Fruit fly (Drosophila melanogaster): ENCODE results near the gene CG31635.
A peak's percentile ranks its signal among the peaks of the same experiment; 100 is the strongest.

CG31635 gene

dm6 chr2L:6657969-6658748 lies 9.2 kb upstream of the CG31635 start, which contains the start of the genes CG31636 and Ube4A:
Gene CG31636 (minus strand): TSS chr2L:6658152.
Gene Ube4A (plus strand): TSS chr2L:6658517.
- peak; percentile 67 for TF ChIP-seq pzg (GFP tag; optimal IDR thresholded peaks at IDR 0.05)
- TF ChIP-seq CG7745 (tag; optimal IDR thresholded peaks at IDR 0.05), result peak; percentile 86
- no peak for TF ChIP-seq Taf1 (GFP tag; IDR thresholded peaks at IDR 0.05)
- TF ChIP-seq sna (GFP tag; IDR thresholded peaks at IDR 0.05; ENCODE audit: partially characterized antibody), result no peak
- no peak for TF ChIP-seq BEAF-32 (GFP tag; optimal IDR thresholded peaks at IDR 0.05)
- TF ChIP-seq fd96Cb (tag; optimal IDR thresholded peaks at IDR 0.05), result no peak
- TF ChIP-seq maf-S (GFP tag; optimal IDR thresholded peaks at IDR 0.05), result no peak
- TF ChIP-seq NfI (GFP tag; optimal IDR thresholded peaks at IDR 0.05), result no peak
- no peak for TF ChIP-seq odd (GFP tag; optimal IDR thresholded peaks at IDR 0.05)
- TF ChIP-seq MESR4 (GFP tag; optimal IDR thresholded peaks at IDR 0.05), result peak; percentile 82
- TF ChIP-seq Nf-YC (tag; optimal IDR thresholded peaks at IDR 0.05), result no peak
- no peak for TF ChIP-seq HHEX (GFP tag; optimal IDR thresholded peaks at IDR 0.05)
- TF ChIP-seq CG8089 (GFP tag; optimal IDR thresholded peaks at IDR 0.05), result no peak
- TF ChIP-seq dati (GFP tag; IDR thresholded peaks at IDR 0.05), result no peak
- TF ChIP-seq CG6654 (GFP tag; optimal IDR thresholded peaks at IDR 0.05), result no peak
- no peak for TF ChIP-seq CG6175 (GFP tag; IDR thresholded peaks at IDR 0.05)
- no peak for TF ChIP-seq CG14050 (GFP tag; IDR thresholded peaks at IDR 0.05)
- no peak for TF ChIP-seq tup (GFP tag; optimal IDR thresholded peaks at IDR 0.05)
- TF ChIP-seq Med (GFP tag), result peak; percentile 75
- TF ChIP-seq Dip2 (GFP tag; IDR thresholded peaks at IDR 0.05), result no peak
- TF ChIP-seq CG10366 (GFP tag; IDR thresholded peaks at IDR 0.05), result no peak
- no peak for TF ChIP-seq jigr1 (GFP tag; IDR thresholded peaks at IDR 0.05)
- no peak for TF ChIP-seq CG11723 (GFP tag; optimal IDR thresholded peaks at IDR 0.05)
- TF ChIP-seq CG15696 (tag; optimal IDR thresholded peaks at IDR 0.05), result no peak
- peak; percentile 96 for TF ChIP-seq wek (GFP tag; optimal IDR thresholded peaks at IDR 0.05)
- peak; percentile 22 for TF ChIP-seq CG10267 (tag; optimal IDR thresholded peaks at IDR 0.05)
- TF ChIP-seq CG11085 (GFP tag; IDR thresholded peaks at IDR 0.05), result no peak
- TF ChIP-seq Fer3 (tag; optimal IDR thresholded peaks at IDR 0.05), result no peak
- TF ChIP-seq disco-r (GFP tag; optimal IDR thresholded peaks at IDR 0.05), result no peak
- TF ChIP-seq rib (GFP tag; IDR thresholded peaks at IDR 0.05), result no peak
- peak; percentile 94 for TF ChIP-seq Dp (GFP tag; optimal IDR thresholded peaks at IDR 0.05)
- no peak for TF ChIP-seq eve (GFP tag; optimal IDR thresholded peaks at IDR 0.05)
- TF ChIP-seq jing (GFP tag; optimal IDR thresholded peaks at IDR 0.05), result no peak
- no peak for TF ChIP-seq CG12942 (GFP tag; optimal IDR thresholded peaks at IDR 0.05)
- no peak for TF ChIP-seq CG2875 (GFP tag; optimal IDR thresholded peaks at IDR 0.05)
- TF ChIP-seq MBD-R2 (GFP tag; IDR thresholded peaks at IDR 0.05), result peak; percentile 66
- TF ChIP-seq CG13287 (GFP tag; IDR thresholded peaks at IDR 0.05; ENCODE audit: partially characterized antibody), result 0 out of 2 replicates have a peak, but pooled peaks have one; percentile 19
- TF ChIP-seq CG9797 (GFP tag; optimal IDR thresholded peaks at IDR 0.05), result peak; percentile 69
- TF ChIP-seq vnd (GFP tag; IDR thresholded peaks at IDR 0.05; ENCODE audit: partially characterized antibody), result 0 out of 3 replicates have a peak, but pooled peaks have one; percentile 37
- TF ChIP-seq sima (GFP tag; optimal IDR thresholded peaks at IDR 0.05), result no peak
- TF ChIP-seq CG8924 (tag; optimal IDR thresholded peaks at IDR 0.05), result no peak
- TF ChIP-seq Oaz (GFP tag; IDR thresholded peaks at IDR 0.05), result no peak
- no peak for TF ChIP-seq Antp (GFP tag; optimal IDR thresholded peaks at IDR 0.05)
- TF ChIP-seq CG32532 (GFP tag; IDR thresholded peaks at IDR 0.05), result no peak
- no peak for TF ChIP-seq peb (GFP tag; IDR thresholded peaks at IDR 0.05)
- peak in 1 of 2 experiments; percentile 25 for TF ChIP-seq crp (GFP tag; optimal IDR thresholded peaks at IDR 0.05)
- TF ChIP-seq CG9609 (GFP tag; optimal IDR thresholded peaks at IDR 0.05), result no peak
- TF ChIP-seq dmrt99B (tag; optimal IDR thresholded peaks at IDR 0.05), result no peak
- TF ChIP-seq CG6272 (GFP tag; IDR thresholded peaks at IDR 0.05), result no peak

Data from whole organism, embryonic.